Worm (Caenorhabditis elegans) whole organism, L4/young adult: Measurements from ENCODE around the gene srz-78.

Experiments
- W03F9.2 ChIP-seq: fragments of 150-350 bp; optimal IDR thresholded peaks from 2 replicates; lab custom pipeline; 2014; ENCODE audit warnings: missing biosample characterization, missing genetic modification characterization
- dao-5 ChIP-seq: sonication (generic microtip); optimal IDR thresholded peaks from 2 replicates; lab custom pipeline; 2016; ENCODE audit warnings: missing genotype, missing genetic modification characterization, moderate library complexity, missing compliant biosample characterization
- him-1 ChIP-seq: sonication (generic microtip); optimal IDR thresholded peaks from 2 replicates; lab custom pipeline; 2016; ENCODE audit warnings: missing genotype, missing genetic modification reagents, missing genetic modification characterization, missing compliant biosample characterization

The srz-78 gene

DNA sequence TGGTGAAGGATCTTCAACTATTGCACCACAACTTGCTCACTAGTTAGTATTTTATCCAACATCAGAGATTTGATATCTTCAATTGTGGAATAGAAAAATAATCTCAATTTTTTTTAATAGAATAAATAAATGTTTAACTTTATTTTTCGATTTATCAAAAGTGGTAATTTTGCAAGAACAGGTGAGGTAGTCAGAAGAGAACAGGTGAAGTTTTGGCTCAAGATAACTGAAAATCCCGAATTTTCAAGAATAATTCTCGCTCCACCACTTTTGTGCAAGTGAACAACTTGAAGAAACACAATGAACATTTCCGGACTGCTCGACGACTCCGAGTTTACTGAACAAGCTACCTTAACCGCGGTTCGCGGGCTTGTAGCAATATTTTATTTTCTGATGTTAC is at the start of gene srz-78:
Gene srz-78, plus strand, starts transcription at position 301 of the 400 bp plus-strand sequence.
- no peak for TF ChIP-seq dao-5 (tag; lab: Kevin White, UChicago)
- TF ChIP-seq him-1 (tag; lab: Kevin White, UChicago): no peak
- no peak for TF ChIP-seq W03F9.2 (tag; lab: Kevin White, UChicago)

DNA sequence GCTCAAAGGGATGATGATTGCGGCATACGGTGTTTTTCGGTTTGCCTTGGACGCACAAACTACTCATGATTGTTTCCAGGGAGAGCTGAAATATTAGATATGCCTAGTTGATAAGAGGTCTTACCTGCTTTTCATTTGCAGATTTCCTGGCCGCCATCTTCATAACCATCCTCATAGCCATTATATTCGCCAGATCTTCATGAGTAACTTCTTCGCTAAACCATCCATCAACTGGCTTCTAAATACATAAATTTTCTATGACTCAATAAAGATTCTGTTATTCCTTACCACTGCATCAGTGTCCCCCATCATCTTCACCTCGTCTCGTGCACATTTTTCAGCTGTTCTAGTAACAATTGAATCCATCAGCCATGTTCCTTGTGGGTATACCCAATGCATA is 49.1 kb upstream of the srz-78 start:
- TF ChIP-seq him-1 (tag; lab: Kevin White, UChicago) (no peak), W03F9.2 (tag; lab: Kevin White, UChicago) (no peak), dao-5 (tag; lab: Kevin White, UChicago) (no peak)

ce11 chrIV:3444101-3444500 is 47.5 kb upstream of the srz-78 start, which contains the start of gene F09D12.2:
Gene F09D12.2, minus strand, starts transcription at chrIV:3444201.
- TF ChIP-seq dao-5 (tag; lab: Kevin White, UChicago): no peak
- no peak for TF ChIP-seq W03F9.2 (tag; lab: Kevin White, UChicago)
- no peak for TF ChIP-seq him-1 (tag; lab: Kevin White, UChicago)

DNA sequence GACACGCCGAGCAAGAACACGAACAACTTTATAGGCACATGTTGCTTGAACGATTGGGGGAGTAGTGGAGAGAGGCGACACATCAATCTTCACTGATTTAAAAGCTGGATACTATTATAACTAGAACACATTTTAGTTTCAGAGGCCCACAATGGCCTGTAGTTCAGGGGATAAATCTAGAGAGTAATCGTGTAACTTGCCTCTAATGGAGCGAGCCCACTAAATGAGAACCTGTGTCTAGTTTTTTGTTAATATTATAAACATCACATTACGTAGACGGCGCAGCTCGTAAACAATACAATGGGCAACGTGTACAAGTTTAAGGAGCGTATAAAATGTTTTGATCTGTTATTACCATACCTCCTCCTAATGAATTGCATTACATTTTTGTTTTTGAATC is 47.0 kb upstream of the srz-78 start, which contains the start of gene F58E2.5:
Gene F58E2.5, plus strand, starts transcription at position 301 of the 400 bp plus-strand sequence.
- TF ChIP-seq dao-5 (tag; lab: Kevin White, UChicago) (no peak), him-1 (tag; lab: Kevin White, UChicago) (no peak), W03F9.2 (tag; lab: Kevin White, UChicago) (no peak)

- TF ChIP-seq W03F9.2 (tag; lab: Kevin White, UChicago) (no peak), dao-5 (tag; lab: Kevin White, UChicago) (no peak), him-1 (tag; lab: Kevin White, UChicago) (no peak)
Observed at ce11 chrIV:3447350-3447749, 44.2 kb upstream of the srz-78 start.

ce11 chrIV:3452516-3452915 is 39.1 kb upstream of the srz-78 start:
- TF ChIP-seq dao-5 (tag; lab: Kevin White, UChicago) (no peak), W03F9.2 (tag; lab: Kevin White, UChicago) (no peak), him-1 (tag; lab: Kevin White, UChicago) (no peak)

ce11 chrIV:3453346-3453745 is 38.2 kb upstream of the srz-78 start, which contains the start of gene srz-23:
Gene srz-23, plus strand, starts transcription at chrIV:3453608.
- TF ChIP-seq dao-5 (tag; lab: Kevin White, UChicago): no peak
- no peak for TF ChIP-seq him-1 (tag; lab: Kevin White, UChicago)
- no peak for TF ChIP-seq W03F9.2 (tag; lab: Kevin White, UChicago)

DNA sequence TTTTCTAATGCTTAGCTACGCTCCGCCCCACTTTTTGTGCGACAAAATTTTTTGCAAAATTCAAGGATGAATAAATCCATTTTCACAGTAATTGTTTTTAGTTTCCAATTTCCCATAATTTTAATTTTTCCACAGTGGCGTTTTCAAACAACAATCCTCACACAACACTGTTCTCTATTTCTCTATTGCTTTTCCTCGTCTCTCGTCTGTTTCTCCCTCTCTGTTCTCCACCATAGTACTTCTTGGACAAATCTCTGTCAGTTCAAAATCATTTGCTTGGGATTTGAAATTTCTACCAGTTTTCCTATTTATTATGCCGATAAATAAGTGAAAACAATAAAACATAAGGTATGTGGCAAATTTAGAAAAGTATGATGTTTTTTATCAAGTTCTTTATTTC is 28.3 kb upstream of the srz-78 start, which contains the start of gene F58E2.4:
Gene F58E2.4, plus strand, starts transcription at position 134 of the 400 bp plus-strand sequence.
- no peak for TF ChIP-seq W03F9.2 (tag; lab: Kevin White, UChicago)

- TF ChIP-seq dao-5 (tag; lab: Kevin White, UChicago): no peak
- no peak for TF ChIP-seq him-1 (tag; lab: Kevin White, UChicago)
- no peak for TF ChIP-seq W03F9.2 (tag; lab: Kevin White, UChicago)
Observed at ce11 chrIV:3467128-3467527, 24.4 kb upstream of the srz-78 start, which contains the start of gene F58E2.3. Gene F58E2.3, plus strand, starts transcription at chrIV:3467428.

- no peak for TF ChIP-seq him-1 (tag; lab: Kevin White, UChicago)
- TF ChIP-seq dao-5 (tag; lab: Kevin White, UChicago): no peak
- TF ChIP-seq W03F9.2 (tag; lab: Kevin White, UChicago): no peak
Observed at ce11 chrIV:3467751-3468150, 23.8 kb upstream of the srz-78 start.

DNA sequence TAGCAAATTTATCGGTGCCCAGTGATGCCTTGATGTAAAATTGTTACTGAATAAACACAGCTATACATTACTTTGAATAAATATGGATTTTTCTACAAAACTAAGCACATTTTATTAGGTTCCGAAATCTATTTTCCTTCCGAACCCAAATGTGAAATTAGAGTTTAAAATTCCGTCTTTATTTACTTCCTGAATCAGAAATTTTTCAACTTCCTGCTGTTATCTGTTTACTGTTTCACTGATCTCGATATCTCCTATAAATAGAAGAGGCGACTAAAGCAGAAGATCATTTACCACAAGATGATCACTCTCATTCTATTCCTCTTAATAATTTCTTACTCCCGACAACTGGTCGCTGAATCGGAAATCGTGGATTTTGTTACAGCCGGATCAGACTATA is 21.8 kb upstream of the srz-78 start, which contains the start of gene F58E2.2:
Gene F58E2.2, plus strand, starts transcription at position 301 of the 400 bp plus-strand sequence.
- TF ChIP-seq W03F9.2 (tag; lab: Kevin White, UChicago): no peak
- no peak for TF ChIP-seq dao-5 (tag; lab: Kevin White, UChicago)
- no peak for TF ChIP-seq him-1 (tag; lab: Kevin White, UChicago)

DNA sequence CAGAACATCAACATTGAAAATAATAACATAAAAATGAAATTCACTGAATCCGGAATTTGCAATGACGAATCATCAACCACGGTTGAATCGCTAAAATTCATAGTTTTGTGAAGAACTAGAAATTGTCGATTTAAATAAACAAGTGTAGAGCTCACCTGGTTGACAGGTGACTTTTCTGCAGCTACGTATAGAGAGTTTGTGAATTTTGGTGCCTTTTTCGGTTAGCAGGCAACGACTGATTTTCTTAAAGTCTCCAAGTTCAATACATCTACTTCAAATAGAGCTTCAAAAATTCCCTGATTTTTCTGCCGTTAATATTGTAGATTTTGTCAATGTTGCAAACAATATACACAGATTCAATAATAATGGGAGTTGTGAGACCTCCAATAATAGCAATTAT is 14.5 kb upstream of the srz-78 start, which contains the start of gene srz-69:
Gene srz-69, minus strand, starts transcription at position 101 of the 400 bp plus-strand sequence.
- TF ChIP-seq him-1 (tag; lab: Kevin White, UChicago): no peak

ce11 chrIV:3478911-3479385 is 12.6 kb upstream of the srz-78 start, which contains the start of the genes srz-70 and C09G12.5:
Gene srz-70, minus strand, starts transcription at chrIV:3479011.
Gene C09G12.5, plus strand, starts transcription at chrIV:3479335.
- TF ChIP-seq dao-5 (tag; lab: Kevin White, UChicago) (no peak), him-1 (tag; lab: Kevin White, UChicago) (no peak), W03F9.2 (tag; lab: Kevin White, UChicago) (no peak)

DNA sequence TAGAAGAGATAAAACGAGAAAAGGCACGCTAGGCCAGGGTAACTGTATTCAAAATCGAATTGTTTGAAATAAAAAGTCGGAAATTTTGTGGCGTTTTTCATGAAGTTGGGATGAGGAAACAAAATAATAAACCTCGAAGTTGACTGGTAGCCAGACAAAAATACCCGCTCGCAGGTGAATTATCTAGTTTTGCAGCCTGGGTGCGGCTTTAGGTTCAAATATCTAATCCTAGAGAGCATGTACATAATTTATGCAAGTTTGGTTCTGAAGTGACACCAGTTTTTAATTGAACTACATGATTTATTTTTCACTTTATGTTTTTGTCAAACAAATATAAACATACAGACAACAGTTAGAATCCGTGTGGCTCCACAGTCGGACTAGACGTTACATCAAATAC is 9.8 kb upstream of the srz-78 start, which contains the start of gene srz-37:
Gene srz-37, minus strand, starts transcription at position 101 of the 400 bp plus-strand sequence.
- TF ChIP-seq him-1 (tag; lab: Kevin White, UChicago) (no peak), W03F9.2 (tag; lab: Kevin White, UChicago) (no peak), dao-5 (tag; lab: Kevin White, UChicago) (no peak)
